Worm (Caenorhabditis elegans) whole organism, young adult: ENCODE results near the gene C41H7.2.

Experiments
- B0035.1 ChIP-seq: sonication (generic microtip); optimal IDR thresholded peaks from 2 replicates; lab custom pipeline; 2016; ENCODE audit warnings: missing genetic modification characterization, mild to moderate bottlenecking, missing compliant biosample characterization, missing genotype, missing genetic modification reagents
- F10E7.11 ChIP-seq: sonication (generic microtip); optimal IDR thresholded peaks from 2 replicates; lab custom pipeline; 2017; ENCODE audit warnings: mild to moderate bottlenecking, missing genetic modification characterization, moderate library complexity, missing compliant biosample characterization
- F57A8.1 ChIP-seq: fragments of 200-800 bp; sonication (Bioruptor generic); optimal IDR thresholded peaks from 2 replicates; lab custom pipeline; 2018; ENCODE audit warnings: mild to moderate bottlenecking, missing genetic modification characterization, moderate library complexity, missing compliant biosample characterization
- ZK185.1 ChIP-seq: sonication (generic microtip); optimal IDR thresholded peaks from 2 replicates; lab custom pipeline; 2016; ENCODE audit warnings: mild to moderate bottlenecking, missing genetic modification characterization, missing compliant biosample characterization; ENCODE audit not compliant: poor library complexity, severe bottlenecking
- ekl-4 ChIP-seq: fragments of 200-800 bp; sonication (Bioruptor generic); IDR thresholded peaks from 2 replicates; pipeline ENCODE4 v1.3.6; 2022; ENCODE audit warnings: missing genetic modification reagents, missing genetic modification characterization, missing compliant biosample characterization
- lag-1 ChIP-seq: fragments of 200-800 bp; sonication (Bioruptor generic); IDR thresholded peaks from 2 replicates; pipeline ENCODE4 v1.3.6; 2022; ENCODE audit warnings: missing genetic modification reagents, missing genetic modification characterization, missing compliant biosample characterization
- mcd-1 ChIP-seq: fragments of 200-800 bp; sonication (Bioruptor generic); IDR thresholded peaks from 2 replicates; pipeline ENCODE4 v1.3.6; 2022; ENCODE audit warnings: missing genetic modification reagents, missing genetic modification characterization, missing compliant biosample characterization
- mel-28 ChIP-seq: sonication (generic microtip); optimal IDR thresholded peaks from 2 replicates; lab custom pipeline; 2016; ENCODE audit warnings: borderline replicate concordance, mild to moderate bottlenecking, missing genetic modification characterization, missing compliant biosample characterization
- nhr-90 ChIP-seq: sonication (generic microtip); optimal IDR thresholded peaks from 2 replicates; lab custom pipeline; 2016; ENCODE audit warnings: missing genotype, mild to moderate bottlenecking, missing genetic modification characterization, missing compliant biosample characterization
- snpc-4 ChIP-seq, 5 experiments: fragments of 150-350 bp in 1 of 5; sonication (generic microtip) in 4 of 5; optimal IDR thresholded peaks; 2 replicates each; lab custom pipeline; 2014 to 2018; ENCODE audit warnings: missing genetic modification characterization in 5 of 5, missing biosample characterization in 3 of 5, antibody characterized with exemption in 2 of 5, mild to moderate bottlenecking in 2 of 5, missing compliant biosample characterization in 2 of 5, missing genotype in 2 of 5, moderate library complexity in 2 of 5, missing genetic modification reagents in 1 of 5

- no peak for TF ChIP-seq F10E7.11 (tag; lab: Kevin White, UChicago)
- no peak for TF ChIP-seq ZK185.1
- TF ChIP-seq mel-28 (tag; lab: Kevin White, UChicago): no peak
- TF ChIP-seq ekl-4 (GFP tag; lab: Robert Waterston, UW): no peak
- TF ChIP-seq nhr-90 (tag; lab: Kevin White, UChicago): no peak
- TF ChIP-seq snpc-4 (GFP tag; optimal IDR thresholded peaks at IDR 0.05; lab: Kevin White, UChicago): no peak
- no peak for TF ChIP-seq snpc-4 (tag; optimal IDR thresholded peaks at IDR 0.05; lab: Kevin White, UChicago)
- no peak for TF ChIP-seq lag-1 (GFP tag; lab: Robert Waterston, UW)
- no peak for TF ChIP-seq mcd-1 (GFP tag; lab: Robert Waterston, UW)
- TF ChIP-seq F57A8.1 (GFP tag; lab: Kevin White, UChicago): no peak
- TF ChIP-seq B0035.1 (tag; lab: Kevin White, UChicago): no peak
Measured at ce11 chrII:3014196-3014849, at the start of gene C41H7.2.
